Fruit fly (Drosophila melanogaster) whole organism, pupa: Measurements from ENCODE around the gene Ufsp2.

Experiments used
- CG8301 ChIP-seq: fragments of 200-800 bp; sonication (Bioruptor generic); optimal IDR thresholded peaks from 2 replicates; lab custom pipeline; 2018; ENCODE audit warnings: missing biosample characterization, mild to moderate bottlenecking, missing genetic modification characterization
- EcR ChIP-seq: fragments of 200-800 bp; sonication (Bioruptor generic); optimal IDR thresholded peaks from 3 replicates; lab custom pipeline; 2019; ENCODE audit warnings: missing biosample characterization, missing genetic modification characterization, mild to moderate bottlenecking, moderate library complexity, missing genetic modification reagents

DNA sequence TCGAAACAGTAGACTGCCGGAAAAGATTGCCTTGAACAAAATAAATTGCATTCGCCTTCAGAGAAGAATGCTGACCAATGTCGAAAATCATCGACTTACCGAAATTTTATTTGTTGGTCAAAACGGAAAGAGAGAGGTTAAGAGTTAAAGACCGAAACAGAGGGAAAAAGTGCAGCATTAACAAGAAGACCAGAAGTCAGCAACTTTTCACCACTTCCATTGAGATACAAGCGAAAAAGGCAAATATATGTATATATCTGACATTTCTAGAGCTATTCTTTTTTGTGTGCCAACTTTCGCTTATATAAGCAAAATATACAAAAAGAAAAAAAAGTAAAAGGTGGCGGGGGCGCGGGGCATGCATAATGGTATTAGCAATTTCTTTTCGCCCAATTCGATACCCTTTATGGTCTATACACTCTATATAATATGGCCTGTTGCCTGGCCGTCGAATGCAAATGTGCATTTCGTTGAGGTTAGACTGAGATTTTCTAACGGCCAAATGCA lies 36.4 kb upstream of the Ufsp2 start:
- no peak for TF ChIP-seq EcR (GFP tag; lab: Kevin White, UChicago)
- no peak for TF ChIP-seq CG8301 (tag; lab: Kevin White, UChicago)
